Fruit fly (Drosophila melanogaster): ENCODE data around the gene CG2698.

dm6 chr3R:7954477-7954876 is 46.9 kb upstream of the CG2698 start:
- TF ChIP-seq CTCF (optimal IDR thresholded peaks at IDR 0.05) (no peak), CG8478 (optimal IDR thresholded peaks at IDR 0.05) (no peak)

Data from S2 (cell line).